Worm (Caenorhabditis elegans) whole organism, midembryonic: ENCODE measurements around the gene sre-1.

Experiments used
- T22C8.4 ChIP-seq: fragments of 200-800 bp; sonication (Bioruptor generic); IDR thresholded peaks from 2 replicates; pipeline ENCODE4 v1.3.6; 2022; ENCODE audit warnings: missing genetic modification characterization, missing compliant biosample characterization
- cog-1 ChIP-seq: sonication (generic microtip); optimal IDR thresholded peaks from 2 replicates; lab custom pipeline; 2016; ENCODE audit warnings: missing genetic modification characterization, missing compliant biosample characterization
- flt-1 ChIP-seq: fragments of 200-800 bp; sonication (Bioruptor generic); IDR thresholded peaks from 2 replicates; pipeline ENCODE4 v1.3.6; 2022; ENCODE audit warnings: missing genetic modification characterization, missing compliant biosample characterization
- klf-2 ChIP-seq: fragments of 200-800 bp; sonication (Bioruptor generic); conservative IDR thresholded peaks from 2 replicates; pipeline ENCODE4 v1.3.6; 2022; ENCODE audit warnings: missing genetic modification reagents, missing genetic modification characterization, missing compliant biosample characterization
- med-1 ChIP-seq: sonication (generic microtip); optimal IDR thresholded peaks from 2 replicates; lab custom pipeline; 2017; ENCODE audit warnings: missing genetic modification characterization, mild to moderate bottlenecking, missing compliant biosample characterization, antibody characterized with exemption, missing genetic modification reagents; ENCODE audit not compliant: insufficient read depth
- ref-1 ChIP-seq: fragments of 200-800 bp; sonication (Bioruptor generic); conservative IDR thresholded peaks from 2 replicates; pipeline ENCODE4 v1.3.6; 2022; ENCODE audit warnings: missing genetic modification reagents, missing genetic modification characterization, missing compliant biosample characterization
- tab-1 ChIP-seq: fragments of 200-800 bp; sonication (Bioruptor generic); IDR thresholded peaks from 2 replicates; pipeline ENCODE4 v1.3.6; 2022; ENCODE audit warnings: missing genetic modification characterization, missing compliant biosample characterization
- ztf-23 ChIP-seq: fragments of 200-800 bp; sonication (Bioruptor generic); IDR thresholded peaks from 2 replicates; pipeline ENCODE4 v1.3.6; 2022; ENCODE audit warnings: missing genetic modification reagents, missing genetic modification characterization, missing compliant biosample characterization
- ztf-29 ChIP-seq: fragments of 200-800 bp; sonication (Bioruptor generic); IDR thresholded peaks from 2 replicates; pipeline ENCODE4 v1.3.6; 2022; ENCODE audit warnings: missing genetic modification reagents, missing genetic modification characterization, missing compliant biosample characterization

DNA sequence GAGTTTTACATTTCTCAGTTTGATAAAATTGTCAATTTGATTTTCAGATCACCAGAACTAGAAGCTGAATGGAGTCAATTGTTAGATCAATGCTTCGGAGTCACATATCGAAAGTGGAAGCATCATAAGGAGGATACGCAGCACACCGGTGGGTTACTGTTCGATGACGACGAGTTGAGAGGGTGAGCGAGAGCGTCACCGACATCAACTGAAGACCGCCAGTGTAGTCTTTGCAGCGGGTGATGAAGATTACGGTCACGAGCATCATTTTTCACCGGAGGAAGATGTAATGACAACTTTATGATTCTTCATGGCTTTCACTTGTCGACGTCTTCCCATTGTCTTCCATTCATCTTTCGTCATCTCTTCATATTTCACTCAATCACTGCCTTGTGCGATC is 27.6 kb upstream of the sre-1 start, which contains the start of gene lin-26:
- TF ChIP-seq cog-1 = no peak
- TF ChIP-seq flt-1 = no peak
- TF ChIP-seq tab-1 (GFP tag; lab: Robert Waterston, UW) = no peak
- TF ChIP-seq klf-2 (GFP tag; lab: Robert Waterston, UW) = no peak
- no peak for TF ChIP-seq med-1 (GFP tag; lab: Kevin White, UChicago)
- no peak for TF ChIP-seq ref-1
- TF ChIP-seq T22C8.4 (GFP tag; lab: Robert Waterston, UW) = no peak
- TF ChIP-seq ztf-29 (GFP tag; lab: Robert Waterston, UW) = no peak
- no peak for TF ChIP-seq ztf-23 (GFP tag; lab: Robert Waterston, UW)
